Fruit fly (Drosophila melanogaster): ENCODE results near the gene CG11755.

DNA sequence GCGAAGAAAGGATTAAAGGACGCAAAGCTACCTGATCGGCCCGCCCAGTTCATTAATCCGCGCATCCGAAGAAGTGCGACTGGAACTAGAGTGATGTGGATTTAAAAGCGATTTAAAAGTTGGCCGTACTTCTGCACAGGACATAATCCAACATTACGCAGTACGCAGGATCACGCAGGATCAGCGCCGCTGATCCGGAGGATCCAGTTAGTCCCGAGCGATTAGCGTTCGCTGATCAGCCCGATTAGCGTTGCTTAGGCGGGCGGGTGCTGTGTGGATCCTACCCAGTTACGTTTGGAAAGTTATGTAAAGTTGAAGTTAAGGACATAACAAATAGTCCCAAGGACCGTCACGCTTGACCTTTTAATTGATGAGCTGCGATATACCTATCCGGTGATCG, 22.5 kb downstream of the CG11755 start:
- TF ChIP-seq ttk (optimal IDR thresholded peaks at IDR 0.05) (no peak), h (optimal IDR thresholded peaks at IDR 0.05) (no peak), psq (optimal IDR thresholded peaks at IDR 0.05) (no peak), Myc (optimal IDR thresholded peaks at IDR 0.05) (no peak)
